Fruit fly (Drosophila melanogaster) S2 (cell line): ENCODE data around the gene Polr2I.

Experiments
- CG8478 ChIP-seq: fragments of >200 bp; optimal IDR thresholded peaks from 2 replicates; lab custom pipeline; 2018
- CTCF ChIP-seq, 2 experiments: fragments of >200 bp; optimal IDR thresholded peaks; 2 replicates each; lab custom pipeline; 2018

Polr2I gene

DNA sequence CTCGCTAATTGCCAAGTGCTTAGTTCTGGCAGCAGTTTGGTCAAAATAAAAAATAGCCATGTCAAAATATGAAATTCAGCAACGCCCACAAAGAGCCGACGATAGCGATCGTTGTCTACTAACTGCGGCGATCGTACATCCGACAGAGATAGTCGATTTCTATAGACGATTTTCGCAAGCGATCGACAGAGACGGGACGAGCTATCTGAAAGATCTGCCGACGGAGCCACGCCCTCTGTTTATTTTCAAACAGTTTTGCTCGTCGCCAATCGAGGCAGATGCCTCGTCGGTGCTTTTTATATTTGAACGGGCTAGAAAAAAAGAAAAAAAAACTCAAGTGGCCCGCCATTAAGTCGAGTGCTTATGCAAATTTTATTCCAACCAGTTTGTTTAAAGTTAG lies 26.6 kb downstream of the Polr2I start:
- no peak for TF ChIP-seq CG8478 (lab: Kevin White, UChicago)
- TF ChIP-seq CTCF (optimal IDR thresholded peaks at IDR 0.05; lab: Kevin White, UChicago) = no peak

DNA sequence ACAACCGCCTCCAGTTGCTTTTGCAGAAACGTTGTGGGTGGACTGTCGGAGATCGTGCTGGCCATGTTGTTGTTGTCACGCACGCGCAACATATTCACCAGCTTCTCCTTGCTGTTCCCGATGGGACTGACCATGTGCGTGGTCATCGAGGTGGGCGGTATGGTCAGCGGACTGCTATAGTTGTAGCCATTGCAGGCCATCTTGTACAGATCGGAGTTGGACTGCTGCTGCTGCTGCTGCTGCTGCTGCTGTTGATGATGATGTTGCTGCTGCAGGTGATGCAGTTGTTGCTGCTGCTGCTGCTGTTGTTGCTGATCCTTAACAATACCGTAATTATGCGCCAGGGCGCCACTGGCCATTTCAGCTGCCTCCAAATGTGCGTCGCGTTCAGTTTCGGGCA lies 35.9 kb downstream of the Polr2I start:
- TF ChIP-seq CTCF (optimal IDR thresholded peaks at IDR 0.05; lab: Kevin White, UChicago) (no peak), CG8478 (lab: Kevin White, UChicago) (no peak)

- TF ChIP-seq CG8478 (lab: Kevin White, UChicago) (no peak), CTCF (optimal IDR thresholded peaks at IDR 0.05; lab: Kevin White, UChicago) (no peak)
Measured at dm6 chr3R:14346838-14347745, 38.2 kb downstream of the Polr2I start.

DNA sequence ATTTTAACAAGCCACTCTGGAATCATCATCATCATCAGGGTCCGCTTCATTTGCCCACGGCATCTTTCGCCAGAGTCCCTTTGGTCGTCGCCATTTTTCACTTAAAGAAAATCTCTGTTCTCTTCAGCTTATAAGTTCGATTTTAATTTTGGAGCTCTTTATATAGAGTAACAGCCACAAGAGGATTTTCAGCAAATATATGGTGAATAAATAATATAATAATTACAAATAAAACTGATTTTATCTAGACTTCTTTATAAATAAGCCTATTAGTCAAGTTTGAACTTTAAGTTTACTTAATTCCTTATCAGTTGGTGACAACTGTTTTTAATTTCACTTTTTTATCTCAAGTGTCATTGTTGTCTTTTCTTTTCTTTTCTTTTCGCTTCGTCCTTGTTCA lies 39.6 kb downstream of the Polr2I start:
- TF ChIP-seq CTCF (optimal IDR thresholded peaks at IDR 0.05; lab: Kevin White, UChicago) (no peak), CG8478 (lab: Kevin White, UChicago) (no peak)

DNA sequence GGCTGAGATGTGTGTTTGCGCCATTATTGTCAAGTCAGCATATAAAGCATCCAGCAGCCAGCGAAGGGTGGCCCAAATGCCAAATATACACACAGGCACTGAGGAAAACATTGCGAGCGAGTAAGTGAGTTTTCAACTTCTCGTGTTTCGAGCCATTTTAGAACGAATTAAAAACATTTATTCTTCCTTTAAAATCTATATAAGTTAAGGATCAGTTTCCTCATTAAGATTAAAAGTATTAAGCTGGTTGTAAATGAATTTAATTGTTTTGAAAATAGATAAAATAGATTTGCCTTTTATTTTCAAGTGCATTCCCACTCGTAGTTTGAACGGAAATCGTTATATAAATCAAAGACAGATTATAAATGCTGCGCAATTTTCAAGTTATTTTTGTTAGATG lies 42.5 kb downstream of the Polr2I start:
- TF ChIP-seq CG8478 (lab: Kevin White, UChicago) (no peak), CTCF (optimal IDR thresholded peaks at IDR 0.05; lab: Kevin White, UChicago) (no peak)

- no peak for TF ChIP-seq CG8478 (lab: Kevin White, UChicago)
- no peak for TF ChIP-seq CTCF (optimal IDR thresholded peaks at IDR 0.05; lab: Kevin White, UChicago)
Measured at dm6 chr3R:14353733-14354152, 44.9 kb downstream of the Polr2I start.

dm6 chr3R:14354599-14354998 lies 45.7 kb downstream of the Polr2I start:
- no peak for TF ChIP-seq CTCF (optimal IDR thresholded peaks at IDR 0.05; lab: Kevin White, UChicago)
- no peak for TF ChIP-seq CG8478 (lab: Kevin White, UChicago)

DNA sequence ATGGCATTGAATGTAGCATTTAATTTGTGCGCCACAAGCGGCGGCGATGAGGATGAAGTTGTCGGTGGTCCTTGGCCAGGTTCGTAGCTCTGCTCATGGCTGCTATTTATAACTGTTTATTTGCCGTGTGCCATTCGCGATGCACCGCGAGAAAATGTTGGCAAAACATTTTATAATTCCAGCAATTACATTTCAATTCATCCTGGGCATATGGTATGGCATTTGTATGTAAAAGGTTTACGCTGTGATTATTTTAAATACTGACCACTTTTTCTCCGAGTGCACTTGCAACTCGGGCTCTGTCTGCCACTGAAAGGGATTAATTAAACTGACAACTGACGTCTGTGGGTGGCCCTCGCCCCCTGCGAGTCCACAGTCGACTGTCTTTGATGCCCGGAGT lies 47.7 kb downstream of the Polr2I start:
- TF ChIP-seq CTCF (optimal IDR thresholded peaks at IDR 0.05; lab: Kevin White, UChicago) (no peak), CG8478 (lab: Kevin White, UChicago) (no peak)

dm6 chr3R:14357405-14357804 lies 48.5 kb downstream of the Polr2I start:
- no peak for TF ChIP-seq CG8478 (lab: Kevin White, UChicago)
- no peak for TF ChIP-seq CTCF (optimal IDR thresholded peaks at IDR 0.05; lab: Kevin White, UChicago)
